Fruit fly (Drosophila melanogaster) whole organism, pupa: Measurements from ENCODE around the gene Nt5b.

Experiments
- CG13204 ChIP-seq: fragments of 200-800 bp; sonication (Bioruptor generic); optimal IDR thresholded peaks from 2 replicates; lab custom pipeline; 2018; ENCODE audit warnings: missing biosample characterization, mild to moderate bottlenecking, missing genetic modification characterization, moderate library complexity
- CG14655 ChIP-seq: fragments of 200-800 bp; sonication (Bioruptor generic); optimal IDR thresholded peaks from 3 replicates; lab custom pipeline; 2017; ENCODE audit warnings: mild to moderate bottlenecking, missing biosample characterization, missing genetic modification reagents, missing genetic modification characterization
- CG8159 ChIP-seq: fragments of 200-800 bp; sonication (Bioruptor generic); optimal IDR thresholded peaks from 3 replicates; lab custom pipeline; 2018; ENCODE audit warnings: missing biosample characterization, mild to moderate bottlenecking, missing genetic modification characterization, moderate library complexity
- rn ChIP-seq: fragments of 200-800 bp; sonication (Bioruptor generic); IDR thresholded peaks from 2 replicates; pipeline ENCODE4 v1.3.6; 2022; ENCODE audit warnings: missing biosample characterization, missing genetic modification characterization

DNA sequence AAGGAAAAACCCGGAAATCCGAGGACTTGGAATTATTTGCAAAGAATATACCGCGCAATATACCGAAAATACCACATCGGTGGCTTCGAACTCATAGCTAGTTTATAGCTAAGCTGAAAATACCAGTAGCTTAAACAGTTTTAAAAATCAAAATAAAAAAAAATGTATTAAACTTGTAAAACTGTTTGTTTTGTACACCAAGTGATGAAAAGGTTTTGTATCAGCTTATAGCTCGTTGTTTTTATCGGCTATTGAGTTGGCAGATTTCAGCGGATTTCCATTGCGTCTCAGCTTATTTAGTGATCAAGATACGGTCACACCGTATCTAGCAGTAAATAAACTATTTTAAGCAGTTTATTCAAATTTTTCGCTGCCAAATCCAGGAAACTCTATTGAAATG, 30.2 kb downstream of the Nt5b start, which contains the start of the genes por and CG6179:
- TF ChIP-seq CG13204 (GFP tag; lab: Kevin White, UChicago) (no peak), CG8159 (tag; lab: Kevin White, UChicago) (no peak), CG14655 (GFP tag; lab: Kevin White, UChicago) (no peak), rn (GFP tag; lab: Robert Waterston, UW) (no peak)
